Worm (Caenorhabditis elegans): ENCODE data around the gene flp-25.

- TF ChIP-seq nhr-28 (tag; optimal IDR thresholded peaks at IDR 0.05) = no peak
- no peak for TF ChIP-seq nhr-11 (tag; optimal IDR thresholded peaks at IDR 0.05)
These were observed 5.0 kb downstream of the flp-25 start for ce11 chrIII:9366376-9366775.

Data from whole organism, L3 larva.